Worm (Caenorhabditis elegans) whole organism, L1 larva: ENCODE data around the gene Y46E12A.3.
A peak's percentile ranks its signal among the peaks of the same experiment; 100 is the strongest.

Experiments used
- C16A3.4 ChIP-seq: fragments of 150-350 bp; optimal IDR thresholded peaks from 2 replicates; lab custom pipeline; 2014; ENCODE audit warnings: missing biosample characterization, missing genetic modification characterization
- F16B12.6 ChIP-seq: fragments of 150-350 bp; optimal IDR thresholded peaks from 2 replicates; lab custom pipeline; 2014; ENCODE audit warnings: missing biosample characterization, missing genetic modification characterization
- aha-1 ChIP-seq: fragments of 150-350 bp; optimal IDR thresholded peaks from 2 replicates; lab custom pipeline; 2014; ENCODE audit warnings: missing biosample characterization, missing genetic modification characterization
- ama-1 ChIP-seq: fragments of 150-350 bp; optimal IDR thresholded peaks from 2 replicates; lab custom pipeline; 2014
- ceh-63 ChIP-seq: fragments of 200-800 bp; sonication (Bioruptor generic); optimal IDR thresholded peaks from 2 replicates; lab custom pipeline; 2018; ENCODE audit warnings: mild to moderate bottlenecking, missing genetic modification characterization, missing compliant biosample characterization
- ceh-82 ChIP-seq, 3 experiments: fragments of 150-350 bp in 1 of 3; sonication (generic microtip) in 2 of 3; optimal IDR thresholded peaks; 2 replicates each; lab custom pipeline; 2014 to 2017; ENCODE audit warnings: missing biosample characterization in 3 of 3, missing genetic modification characterization in 3 of 3
- dpl-1 ChIP-seq, 3 experiments: fragments of 150-350 bp in 2 of 3; sonication (generic microtip) in 1 of 3; optimal IDR thresholded peaks; 2 replicates each; lab custom pipeline; 2014 to 2017; ENCODE audit warnings: missing biosample characterization in 3 of 3, missing genetic modification characterization in 3 of 3, missing genetic modification reagents in 3 of 3
- efl-1 ChIP-seq, 4 experiments: fragments of 150-350 bp; optimal IDR thresholded peaks in 3 of 4; peaks in 1 of 4; 1 replicate in 1 of 4; 2 replicates in 3 of 4; lab custom pipeline; 2014; ENCODE audit warnings: missing biosample characterization in 2 of 4, missing genetic modification characterization in 2 of 4, missing genetic modification reagents in 2 of 4
- egl-13 ChIP-seq: sonication (generic microtip); optimal IDR thresholded peaks from 2 replicates; lab custom pipeline; 2016; ENCODE audit warnings: missing genotype, missing genetic modification reagents, missing genetic modification characterization, missing compliant biosample characterization
- elt-2 ChIP-seq: sonication (generic microtip); optimal IDR thresholded peaks from 2 replicates; lab custom pipeline; 2016; ENCODE audit warnings: missing genetic modification characterization, mild to moderate bottlenecking, inconsistent platforms, missing compliant biosample characterization, missing genetic modification reagents
- ets-5 ChIP-seq: fragments of 200-800 bp; sonication (Bioruptor generic); IDR thresholded peaks from 2 replicates; pipeline ENCODE4 v1.3.6; 2022; ENCODE audit warnings: missing genetic modification characterization, missing compliant biosample characterization
- fkh-4 ChIP-seq: sonication (generic microtip); optimal IDR thresholded peaks from 2 replicates; lab custom pipeline; 2016; ENCODE audit warnings: missing compliant biosample characterization, missing genetic modification characterization, borderline replicate concordance
- fkh-8 ChIP-seq: sonication (generic microtip); optimal IDR thresholded peaks from 2 replicates; lab custom pipeline; 2016; ENCODE audit warnings: mild to moderate bottlenecking, missing genetic modification characterization, missing compliant biosample characterization
- fos-1 ChIP-seq: fragments of 150-350 bp; optimal IDR thresholded peaks from 2 replicates; lab custom pipeline; 2014; ENCODE audit warnings: missing biosample characterization, missing genetic modification characterization
- grh-1 ChIP-seq: fragments of 200-800 bp; sonication (Bioruptor generic); IDR thresholded peaks from 2 replicates; pipeline ENCODE4 v1.3.6; 2022; ENCODE audit warnings: missing genetic modification reagents, missing genetic modification characterization, missing compliant biosample characterization
- hlh-17 ChIP-seq: fragments of 200-800 bp; sonication (Bioruptor generic); optimal IDR thresholded peaks from 2 replicates; lab custom pipeline; 2018; ENCODE audit warnings: missing genetic modification characterization, mild to moderate bottlenecking, missing compliant biosample characterization, moderate library complexity, borderline replicate concordance
- hlh-4 ChIP-seq: sonication (generic microtip); optimal IDR thresholded peaks from 2 replicates; lab custom pipeline; 2016; ENCODE audit warnings: mild to moderate bottlenecking, missing genetic modification characterization, missing compliant biosample characterization
- lin-14 ChIP-seq: fragments of 200-800 bp; sonication (Bioruptor generic); optimal IDR thresholded peaks from 2 replicates; lab custom pipeline; 2018; ENCODE audit warnings: mild to moderate bottlenecking, missing genetic modification characterization, moderate library complexity, missing compliant biosample characterization
- lin-15B ChIP-seq: fragments of 150-350 bp; sonication (generic microtip); optimal IDR thresholded peaks from 3 replicates; lab custom pipeline; 2014; ENCODE audit warnings: missing biosample characterization, missing genetic modification characterization
- lin-35 ChIP-seq, 2 experiments: fragments of 150-350 bp; optimal IDR thresholded peaks; 2 replicates each; lab custom pipeline; 2014; ENCODE audit warnings: missing biosample characterization in 2 of 2, missing genetic modification characterization in 2 of 2, missing genetic modification reagents in 2 of 2
- mdl-1 ChIP-seq, 2 experiments: fragments of 150-350 bp; optimal IDR thresholded peaks; 2 replicates each; lab custom pipeline; 2014 to 2017; ENCODE audit warnings: missing biosample characterization in 2 of 2, missing genetic modification characterization in 2 of 2, inconsistent platforms in 1 of 2
- nhr-19 ChIP-seq: fragments of 200-800 bp; sonication (Bioruptor generic); conservative IDR thresholded peaks from 2 replicates; pipeline ENCODE4 v1.3.6; 2022; ENCODE audit warnings: missing genetic modification characterization, missing compliant biosample characterization
- nhr-20 ChIP-seq: sonication (generic microtip); optimal IDR thresholded peaks from 2 replicates; lab custom pipeline; 2016; ENCODE audit warnings: mild to moderate bottlenecking, missing genetic modification characterization, missing compliant biosample characterization
- nhr-47 ChIP-seq: sonication (generic microtip); optimal IDR thresholded peaks from 2 replicates; lab custom pipeline; 2016; ENCODE audit warnings: mild to moderate bottlenecking, missing genetic modification characterization, moderate library complexity, missing compliant biosample characterization
- nhr-76 ChIP-seq: sonication (generic microtip); optimal IDR thresholded peaks from 2 replicates; lab custom pipeline; 2017; ENCODE audit warnings: missing biosample characterization, missing genetic modification characterization
- nhr-84 ChIP-seq: sonication (generic microtip); optimal IDR thresholded peaks from 2 replicates; lab custom pipeline; 2017; ENCODE audit warnings: missing biosample characterization, missing genetic modification characterization
- pag-3 ChIP-seq: sonication (generic microtip); optimal IDR thresholded peaks from 2 replicates; lab custom pipeline; 2017; ENCODE audit warnings: missing genetic modification characterization, mild to moderate bottlenecking, missing compliant biosample characterization, antibody characterized with exemption, borderline replicate concordance; ENCODE audit not compliant: insufficient read depth
- pax-3 ChIP-seq: fragments of 200-800 bp; sonication (Bioruptor generic); optimal IDR thresholded peaks from 2 replicates; lab custom pipeline; 2018; ENCODE audit warnings: mild to moderate bottlenecking, missing genetic modification characterization, moderate library complexity, missing compliant biosample characterization
- rnt-1 ChIP-seq: sonication (generic microtip); optimal IDR thresholded peaks from 2 replicates; lab custom pipeline; 2016; ENCODE audit warnings: mild to moderate bottlenecking, missing genetic modification characterization, moderate library complexity, missing compliant biosample characterization
- snu-23 ChIP-seq: sonication (generic microtip); optimal IDR thresholded peaks from 2 replicates; lab custom pipeline; 2016; ENCODE audit warnings: missing genetic modification characterization, missing compliant biosample characterization
- tlp-1 ChIP-seq: fragments of 150-350 bp; optimal IDR thresholded peaks from 2 replicates; lab custom pipeline; 2014; ENCODE audit warnings: missing biosample characterization, missing genetic modification characterization
- unc-130 ChIP-seq: fragments of 150-350 bp; optimal IDR thresholded peaks from 2 replicates; lab custom pipeline; 2017; ENCODE audit warnings: missing biosample characterization, missing genetic modification characterization, inconsistent platforms
- unc-30 ChIP-seq: sonication (generic microtip); optimal IDR thresholded peaks from 2 replicates; lab custom pipeline; 2017; ENCODE audit warnings: missing biosample characterization, missing genetic modification characterization
- vab-15 ChIP-seq: sonication (generic microtip); optimal IDR thresholded peaks from 2 replicates; lab custom pipeline; 2017; ENCODE audit warnings: missing genotype, mild to moderate bottlenecking, missing genetic modification characterization, missing compliant biosample characterization
- zip-4 ChIP-seq: fragments of 200-800 bp; sonication (Bioruptor generic); optimal IDR thresholded peaks from 2 replicates; lab custom pipeline; 2018; ENCODE audit warnings: mild to moderate bottlenecking, missing genetic modification characterization, moderate library complexity, missing compliant biosample characterization
- ztf-4 ChIP-seq: fragments of 150-350 bp; optimal IDR thresholded peaks from 2 replicates; lab custom pipeline; 2014; ENCODE audit warnings: missing biosample characterization, missing genetic modification characterization

Gene Y46E12A.3

ce11 chrIII:1754842-1755241 lies at the start of gene Y46E12A.3:
Gene Y46E12A.3 (minus strand): TSS chrIII:1754942.
- TF ChIP-seq rnt-1 (tag; lab: Kevin White, UChicago) (no peak), unc-130 (tag; lab: Kevin White, UChicago) (no peak), nhr-47 (tag; lab: Kevin White, UChicago) (no peak), lin-35 (GFP tag; optimal IDR thresholded peaks at IDR 0.05; lab: Kevin White, UChicago) (no peak), fkh-4 (tag; lab: Kevin White, UChicago) (no peak), pax-3 (tag; lab: Kevin White, UChicago) (no peak), fkh-8 (tag; lab: Kevin White, UChicago) (no peak), nhr-84 (tag; lab: Kevin White, UChicago) (no peak), hlh-4 (tag; lab: Kevin White, UChicago) (no peak), unc-30 (tag; lab: Kevin White, UChicago) (no peak), lin-15B (no peak), nhr-20 (tag; lab: Kevin White, UChicago) (no peak), F16B12.6 (tag; lab: Kevin White, UChicago) (no peak), snu-23 (GFP tag; lab: Kevin White, UChicago) (no peak), ceh-82 (tag; optimal IDR thresholded peaks at IDR 0.05; lab: Kevin White, UChicago) (no peak), ama-1 (lab: Kevin White, UChicago) (no peak), hlh-17 (GFP tag; lab: Kevin White, UChicago) (no peak), dpl-1 (GFP tag; optimal IDR thresholded peaks at IDR 0.05; lab: Kevin White, UChicago) (no peak), aha-1 (no peak), pag-3 (no peak)

- no peak for TF ChIP-seq vab-15 (tag; lab: Kevin White, UChicago)
- TF ChIP-seq ama-1 (lab: Kevin White, UChicago) = no peak
- no peak for TF ChIP-seq ztf-4 (tag; lab: Kevin White, UChicago)
- TF ChIP-seq mdl-1 (tag; optimal IDR thresholded peaks at IDR 0.05; lab: Kevin White, UChicago) = no peak
- no peak for TF ChIP-seq tlp-1
- TF ChIP-seq hlh-4 (tag; lab: Kevin White, UChicago) = no peak
- no peak for TF ChIP-seq snu-23 (GFP tag; lab: Kevin White, UChicago)
- no peak for TF ChIP-seq lin-14 (GFP tag; lab: Kevin White, UChicago)
- TF ChIP-seq egl-13 (tag; lab: Kevin White, UChicago) = no peak
- TF ChIP-seq grh-1 (GFP tag; lab: Robert Waterston, UW) = no peak
- TF ChIP-seq zip-4 (GFP tag; lab: Kevin White, UChicago) = no peak
- no peak for TF ChIP-seq C16A3.4
- TF ChIP-seq ceh-63 = no peak
- TF ChIP-seq elt-2 (tag; lab: Kevin White, UChicago) = no peak
These were observed 49.7 kb upstream of the Y46E12A.3 start for ce11 chrIII:1804477-1804876.

- TF ChIP-seq efl-1 (optimal IDR thresholded peaks at IDR 0.05; lab: Kevin White, UChicago) (no peak), efl-1 (GFP tag; optimal IDR thresholded peaks at IDR 0.05 in 1 of 2; lab: Kevin White, UChicago) (peak in 1 of 2 experiments; percentile 47), nhr-76 (tag; lab: Kevin White, UChicago) (no peak)
These were observed 48.3 kb upstream of the Y46E12A.3 start for ce11 chrIII:1803000-1803399.

ce11 chrIII:1799407-1799806 lies 44.7 kb upstream of the Y46E12A.3 start:
- TF ChIP-seq ets-5 (GFP tag; lab: Robert Waterston, UW) (0 out of 2 replicates have a peak, but pooled peaks have one; percentile 46), fos-1 (tag; lab: Kevin White, UChicago) (no peak), unc-30 (tag; lab: Kevin White, UChicago) (no peak), nhr-19 (GFP tag; lab: Robert Waterston, UW) (no peak), F16B12.6 (tag; lab: Kevin White, UChicago) (no peak)
